Worm (Caenorhabditis elegans): ENCODE results near the gene clc-2.
A peak's percentile ranks its signal among the peaks of the same experiment; 100 is the strongest.

The clc-2 gene

DNA sequence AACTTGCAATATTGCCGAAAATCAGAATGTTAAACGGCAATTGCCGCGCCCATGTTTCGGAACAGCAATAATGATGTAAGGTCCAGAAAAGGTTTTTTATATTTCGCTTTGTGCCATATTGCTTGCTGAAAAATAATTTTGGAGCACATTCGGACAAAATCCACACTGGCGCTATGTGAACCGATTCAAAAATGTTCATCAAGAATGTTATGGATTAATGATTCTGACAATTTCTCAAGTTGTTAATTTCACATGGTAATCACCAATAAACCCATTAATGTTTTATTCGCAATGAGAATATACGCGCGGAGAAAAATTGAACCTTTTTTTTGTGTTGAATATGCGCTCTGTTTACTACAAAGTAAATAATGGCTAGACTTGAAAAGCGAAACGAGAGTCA, 26.7 kb upstream of the clc-2 start:
- no peak for TF ChIP-seq ceh-83 (GFP tag; optimal IDR thresholded peaks at IDR 0.05)
- TF ChIP-seq cnd-1 (tag; optimal IDR thresholded peaks at IDR 0.05), result no peak
- TF ChIP-seq mab-5 (tag; optimal IDR thresholded peaks at IDR 0.05), result no peak
- TF ChIP-seq unc-39 (tag; optimal IDR thresholded peaks at IDR 0.05), result no peak
- TF ChIP-seq elt-1 (tag; optimal IDR thresholded peaks at IDR 0.05; ENCODE audit: borderline replicate concordance, insufficient read depth), result no peak
- no peak for TF ChIP-seq nhr-12 (tag; optimal IDR thresholded peaks at IDR 0.05)
- no peak for TF ChIP-seq ceh-43 (GFP tag; optimal IDR thresholded peaks at IDR 0.05)
- no peak for TF ChIP-seq ham-2 (GFP tag; optimal IDR thresholded peaks at IDR 0.05)
- no peak for TF ChIP-seq sptf-1 (tag; optimal IDR thresholded peaks at IDR 0.05)

DNA sequence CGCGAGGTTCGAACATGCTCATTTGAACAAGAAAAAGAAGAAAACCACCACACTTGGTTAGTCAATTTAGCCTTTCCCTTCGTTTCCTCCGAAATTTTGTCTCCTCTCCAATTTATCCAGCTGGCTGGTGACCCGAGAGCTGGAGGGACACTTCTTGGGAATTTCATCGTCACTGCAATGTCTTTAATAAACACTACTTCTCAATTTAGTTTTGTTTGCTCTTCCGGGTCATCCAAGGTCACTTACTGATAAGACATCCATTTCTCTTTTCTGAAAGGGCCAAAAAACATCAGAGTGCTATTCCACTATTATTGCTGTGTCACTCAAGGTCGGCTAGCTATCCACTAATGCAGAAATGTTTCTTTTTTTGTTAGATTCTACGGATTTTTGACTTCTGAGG, 25.9 kb upstream of the clc-2 start, which contains the start of gene C10A4.3:
Gene C10A4.3 (plus strand): TSS at position 301 of the 400 bp plus-strand sequence.
- TF ChIP-seq hlh-1 (tag; optimal IDR thresholded peaks at IDR 0.05) (no peak), lsy-2 (tag; optimal IDR thresholded peaks at IDR 0.05) (no peak), nhr-76 (tag; optimal IDR thresholded peaks at IDR 0.05) (no peak), ztf-11 (tag; optimal IDR thresholded peaks at IDR 0.05) (no peak), nhr-12 (tag; optimal IDR thresholded peaks at IDR 0.05) (no peak), cnd-1 (tag; optimal IDR thresholded peaks at IDR 0.05) (no peak), ces-1 (GFP tag; optimal IDR thresholded peaks at IDR 0.05) (peak; percentile 8)

DNA sequence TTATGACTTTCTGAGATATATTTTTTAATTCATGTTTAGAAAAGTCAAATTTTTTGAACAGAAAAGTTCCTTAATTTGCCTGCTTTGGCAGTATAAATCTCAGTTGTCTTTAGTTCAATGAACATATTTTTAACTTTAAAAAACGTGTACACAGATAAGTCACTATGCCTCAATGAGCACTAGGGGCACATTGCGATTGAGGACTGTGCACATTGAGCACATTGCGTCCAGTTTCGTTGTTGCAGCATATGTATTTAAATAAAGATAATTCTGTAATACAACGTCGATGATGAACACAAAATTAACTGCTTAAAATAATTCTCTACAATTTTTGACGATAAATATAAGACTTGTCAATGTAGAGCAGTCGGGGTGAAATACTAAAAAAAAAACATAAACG, 23.5 kb upstream of the clc-2 start:
- TF ChIP-seq elt-3 (tag; optimal IDR thresholded peaks at IDR 0.05), result no peak
- no peak for TF ChIP-seq mls-2 (tag; optimal IDR thresholded peaks at IDR 0.05)
- no peak for TF ChIP-seq nhr-12 (tag; optimal IDR thresholded peaks at IDR 0.05)
- no peak for TF ChIP-seq drap-1 (GFP tag; optimal IDR thresholded peaks at IDR 0.05)
- no peak for TF ChIP-seq tbx-8 (GFP tag; optimal IDR thresholded peaks at IDR 0.05)
- TF ChIP-seq nhr-237 (tag; optimal IDR thresholded peaks at IDR 0.05), result no peak
- TF ChIP-seq zip-8 (tag; optimal IDR thresholded peaks at IDR 0.05), result no peak
- no peak for TF ChIP-seq nhr-28 (tag; optimal IDR thresholded peaks at IDR 0.05)
- TF ChIP-seq snpc-4 (tag; optimal IDR thresholded peaks at IDR 0.05), result no peak
- no peak for TF ChIP-seq ztf-11 (tag; optimal IDR thresholded peaks at IDR 0.05)
- TF ChIP-seq blmp-1 (tag; optimal IDR thresholded peaks at IDR 0.05), result no peak
- TF ChIP-seq lin-32 (GFP tag; optimal IDR thresholded peaks at IDR 0.05), result no peak

DNA sequence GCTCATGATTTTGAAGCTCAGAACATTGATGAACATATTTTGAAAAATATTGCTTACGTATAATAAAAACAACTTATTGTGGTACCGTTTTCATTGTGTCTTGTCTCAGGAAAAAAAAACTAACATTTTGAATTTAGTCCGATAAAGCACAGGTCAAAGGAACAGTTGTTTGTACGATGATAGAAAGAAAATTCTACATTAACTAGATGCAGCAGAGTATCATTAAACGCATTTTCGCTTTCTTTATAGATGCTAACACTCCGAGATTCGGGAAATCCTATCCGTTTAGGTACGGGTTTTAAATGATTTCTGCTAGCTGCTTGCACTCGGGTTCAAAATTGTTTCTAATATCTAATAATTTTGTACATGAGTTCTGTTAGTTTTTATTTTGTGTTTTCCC, 22.2 kb upstream of the clc-2 start:
- TF ChIP-seq ceh-43 (GFP tag; optimal IDR thresholded peaks at IDR 0.05) (no peak), unc-39 (tag; optimal IDR thresholded peaks at IDR 0.05) (no peak), nhr-28 (tag; optimal IDR thresholded peaks at IDR 0.05) (no peak), bed-3 (GFP tag; optimal IDR thresholded peaks at IDR 0.05) (no peak), M03D4.4 (tag; optimal IDR thresholded peaks at IDR 0.05) (no peak), mab-5 (tag; optimal IDR thresholded peaks at IDR 0.05) (no peak), ztf-11 (tag; optimal IDR thresholded peaks at IDR 0.05) (no peak), sem-2 (GFP tag; optimal IDR thresholded peaks at IDR 0.05) (no peak), sptf-1 (tag; optimal IDR thresholded peaks at IDR 0.05) (no peak)

DNA sequence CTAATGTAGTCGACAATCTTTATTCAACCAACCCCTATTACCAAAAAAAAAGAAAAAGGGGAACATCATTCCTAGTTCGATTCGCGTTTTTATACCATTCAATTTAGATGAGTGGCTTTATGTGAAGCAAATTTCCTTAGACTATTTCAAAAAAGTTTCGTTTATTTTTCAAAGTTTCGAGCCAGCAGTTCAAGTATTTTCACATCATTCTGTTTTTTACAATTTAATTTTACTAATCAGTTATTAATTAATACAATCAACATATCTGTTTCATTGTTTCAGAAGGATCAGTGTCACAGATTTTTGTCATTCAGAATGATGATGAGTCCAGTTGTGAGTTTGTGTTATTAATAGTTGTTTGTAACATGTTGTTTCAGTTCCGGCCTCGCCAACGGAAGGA, 21.3 kb upstream of the clc-2 start, which contains the start of gene C10A4.2:
Gene C10A4.2 (plus strand): TSS at position 301 of the 400 bp plus-strand sequence.
- TF ChIP-seq blmp-1 (tag; optimal IDR thresholded peaks at IDR 0.05) (no peak), ceh-39 (tag; optimal IDR thresholded peaks at IDR 0.05) (no peak), snpc-4 (tag; optimal IDR thresholded peaks at IDR 0.05) (no peak), ham-2 (GFP tag; optimal IDR thresholded peaks at IDR 0.05) (no peak), lin-32 (GFP tag; optimal IDR thresholded peaks at IDR 0.05) (no peak), sptf-1 (tag; optimal IDR thresholded peaks at IDR 0.05) (no peak), elt-1 (tag; optimal IDR thresholded peaks at IDR 0.05; ENCODE audit: borderline replicate concordance, insufficient read depth) (no peak), ceh-83 (GFP tag; optimal IDR thresholded peaks at IDR 0.05) (no peak), tbx-8 (GFP tag; optimal IDR thresholded peaks at IDR 0.05) (no peak), M03D4.4 (tag; optimal IDR thresholded peaks at IDR 0.05) (no peak), unc-62 (GFP tag; optimal IDR thresholded peaks at IDR 0.05) (no peak), mab-5 (tag; optimal IDR thresholded peaks at IDR 0.05) (no peak), nhr-2 (tag; optimal IDR thresholded peaks at IDR 0.05) (no peak), sem-2 (GFP tag; optimal IDR thresholded peaks at IDR 0.05) (no peak), nhr-28 (tag; optimal IDR thresholded peaks at IDR 0.05) (no peak), nhr-237 (tag; optimal IDR thresholded peaks at IDR 0.05) (no peak), drap-1 (GFP tag; optimal IDR thresholded peaks at IDR 0.05) (no peak), lsy-2 (tag; optimal IDR thresholded peaks at IDR 0.05) (no peak), flh-1 (GFP tag; optimal IDR thresholded peaks at IDR 0.05) (no peak)

Data from whole organism, mixed stage, embryonic.